Worm (Caenorhabditis elegans) whole organism, mixed stage, embryonic: ENCODE data around the gene lec-6.

Source experiments
- ceh-83 ChIP-seq: fragments of 200-800 bp; sonication (Bioruptor generic); optimal IDR thresholded peaks from 2 replicates; lab custom pipeline; 2018; ENCODE audit warnings: mild to moderate bottlenecking, missing genetic modification characterization, missing compliant biosample characterization
- lin-13 ChIP-seq: fragments of 150-350 bp; optimal IDR thresholded peaks from 2 replicates; lab custom pipeline; 2014; ENCODE audit warnings: missing biosample characterization, missing genetic modification characterization
- mep-1 ChIP-seq: fragments of 150-350 bp; optimal IDR thresholded peaks from 2 replicates; lab custom pipeline; 2017; ENCODE audit warnings: missing biosample characterization, missing genetic modification reagents, missing genetic modification characterization, inconsistent platforms
- nhr-237 ChIP-seq: fragments of 150-350 bp; optimal IDR thresholded peaks from 2 replicates; lab custom pipeline; 2014; ENCODE audit warnings: missing biosample characterization, missing genetic modification characterization
- nhr-28 ChIP-seq: fragments of 150-350 bp; optimal IDR thresholded peaks from 2 replicates; lab custom pipeline; 2014; ENCODE audit warnings: missing biosample characterization, missing genetic modification characterization
- pha-4 ChIP-seq: fragments of 150-350 bp; optimal IDR thresholded peaks from 2 replicates; lab custom pipeline; 2018; ENCODE audit warnings: missing biosample characterization, missing genetic modification reagents, missing genetic modification characterization
- sem-2 ChIP-seq: fragments of 200-800 bp; sonication (Bioruptor generic); optimal IDR thresholded peaks from 2 replicates; lab custom pipeline; 2018; ENCODE audit warnings: mild to moderate bottlenecking, missing genetic modification characterization, missing compliant biosample characterization
- snpc-4 ChIP-seq: fragments of 150-350 bp; optimal IDR thresholded peaks from 2 replicates; lab custom pipeline; 2014; ENCODE audit warnings: missing biosample characterization, missing genetic modification characterization
- unc-39 ChIP-seq: fragments of 150-350 bp; optimal IDR thresholded peaks from 2 replicates; lab custom pipeline; 2014; ENCODE audit warnings: missing biosample characterization, missing genetic modification characterization
- zip-8 ChIP-seq: fragments of 150-350 bp; optimal IDR thresholded peaks from 2 replicates; lab custom pipeline; 2014; ENCODE audit warnings: missing biosample characterization, missing genetic modification characterization
- ztf-11 ChIP-seq: fragments of 150-350 bp; optimal IDR thresholded peaks from 2 replicates; lab custom pipeline; 2014; ENCODE audit warnings: missing biosample characterization, missing genetic modification characterization

DNA sequence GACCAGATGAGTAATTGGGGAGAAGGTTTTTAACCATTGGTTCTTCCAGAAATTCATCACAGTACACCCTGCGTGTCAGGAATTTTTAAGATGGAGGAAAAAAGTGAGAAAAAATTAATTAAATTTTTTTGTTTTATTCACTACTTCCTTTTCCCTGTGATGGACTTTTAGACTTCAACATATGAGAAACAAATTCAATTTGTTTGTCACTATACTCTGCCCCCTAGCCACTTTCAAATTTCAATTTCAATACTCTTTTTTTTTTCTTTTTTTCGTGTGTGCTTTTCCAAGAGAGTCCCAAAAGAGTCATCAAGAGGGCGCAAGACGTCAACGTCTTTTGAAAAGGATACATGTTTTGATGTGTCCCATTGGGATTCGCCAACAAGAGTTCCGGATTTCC is 12.6 kb upstream of the lec-6 start:
- TF ChIP-seq unc-39 (tag; lab: Kevin White, UChicago) = no peak
- no peak for TF ChIP-seq nhr-237 (tag; lab: Kevin White, UChicago)
- TF ChIP-seq zip-8 (tag; lab: Kevin White, UChicago) = no peak
- TF ChIP-seq nhr-28 (tag; lab: Kevin White, UChicago) = no peak
- TF ChIP-seq snpc-4 (tag; lab: Kevin White, UChicago) = no peak
- no peak for TF ChIP-seq sem-2
- TF ChIP-seq lin-13 (tag; lab: Kevin White, UChicago) = no peak
- TF ChIP-seq ceh-83 (GFP tag; lab: Kevin White, UChicago) = no peak
- no peak for TF ChIP-seq mep-1 (tag; lab: Kevin White, UChicago)
- TF ChIP-seq pha-4 (tag; lab: Kevin White, UChicago) = no peak
- no peak for TF ChIP-seq ztf-11
